Worm (Caenorhabditis elegans) whole organism, L2 larva: ENCODE data around the gene phy-3.

ENCODE experiments used
- R02D3.7 ChIP-seq: fragments of 150-350 bp; optimal IDR thresholded peaks from 2 replicates; lab custom pipeline; 2014; ENCODE audit warnings: missing biosample characterization, missing genetic modification characterization
- ceh-82 ChIP-seq: fragments of 150-350 bp; optimal IDR thresholded peaks from 2 replicates; lab custom pipeline; 2014; ENCODE audit warnings: missing biosample characterization, missing genetic modification characterization
- lsy-2 ChIP-seq, 2 experiments: fragments of 150-350 bp in 1 of 2; sonication (generic microtip) in 1 of 2; optimal IDR thresholded peaks; 2 replicates each; lab custom pipeline; 2014 to 2017; ENCODE audit warnings: missing biosample characterization in 2 of 2, missing genetic modification characterization in 2 of 2
- nhr-6 ChIP-seq: fragments of 150-350 bp; optimal IDR thresholded peaks from 2 replicates; lab custom pipeline; 2014; ENCODE audit warnings: missing biosample characterization, missing genetic modification characterization
- snpc-4 ChIP-seq: fragments of 150-350 bp; optimal IDR thresholded peaks from 2 replicates; lab custom pipeline; 2014; ENCODE audit warnings: missing biosample characterization, missing genetic modification characterization
- zag-1 ChIP-seq: fragments of 150-350 bp; optimal IDR thresholded peaks from 2 replicates; lab custom pipeline; 2014; ENCODE audit warnings: missing biosample characterization, missing genetic modification characterization
- ztf-11 ChIP-seq: sonication (generic microtip); optimal IDR thresholded peaks from 2 replicates; lab custom pipeline; 2017; ENCODE audit warnings: missing biosample characterization, missing genetic modification characterization

DNA sequence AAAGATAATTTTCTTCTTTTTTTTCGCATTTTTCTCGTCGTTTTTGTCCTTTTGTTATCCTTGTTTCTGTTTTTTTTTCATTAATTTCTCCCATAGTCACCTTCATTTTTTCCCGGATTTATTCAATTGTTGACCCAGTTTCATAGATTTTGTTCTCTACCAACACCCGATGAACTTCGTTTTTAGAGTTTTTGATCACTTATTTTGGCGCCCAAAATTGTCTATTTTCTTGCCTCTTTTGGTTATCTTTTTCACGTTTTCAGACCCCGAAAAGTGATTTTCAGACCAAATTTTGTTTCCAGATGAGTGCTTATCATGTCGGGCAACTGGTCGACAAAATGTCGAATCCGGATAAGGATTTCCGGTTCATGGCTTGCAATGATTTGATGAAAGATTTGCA lies 30.4 kb upstream of the phy-3 start, which contains the start of gene cand-1:
- TF ChIP-seq snpc-4 (no peak), ztf-11 (tag; lab: Kevin White, UChicago) (no peak), zag-1 (tag; lab: Kevin White, UChicago) (no peak), lsy-2 (tag; optimal IDR thresholded peaks at IDR 0.05; lab: Kevin White, UChicago) (no peak), nhr-6 (tag; lab: Kevin White, UChicago) (no peak), ceh-82 (no peak), R02D3.7 (tag; lab: Kevin White, UChicago) (no peak)
